Worm (Caenorhabditis elegans) whole organism, young adult: ENCODE results near the gene Y7A5A.24.

Source experiments
- F23B12.7 ChIP-seq: sonication (generic microtip); optimal IDR thresholded peaks from 2 replicates; lab custom pipeline; 2017; ENCODE audit warnings: missing genetic modification characterization, mild to moderate bottlenecking, missing compliant biosample characterization, antibody characterized with exemption, moderate library complexity; ENCODE audit not compliant: insufficient read depth
- ama-1 ChIP-seq, 3 experiments: fragments of 150-350 bp in 1 of 3; sonication (generic microtip) in 2 of 3; optimal IDR thresholded peaks; 2 replicates each; lab custom pipeline; 2014 to 2018; ENCODE audit warnings: missing biosample characterization in 2 of 3, missing genetic modification characterization in 2 of 3, missing genetic modification reagents in 2 of 3
- ceh-40 ChIP-seq: fragments of 200-800 bp; sonication (Bioruptor generic); IDR thresholded peaks from 2 replicates; pipeline ENCODE4 v1.3.6; 2022; ENCODE audit warnings: missing genetic modification characterization, missing compliant biosample characterization
- ceh-58 ChIP-seq: fragments of 200-800 bp; sonication (Bioruptor generic); IDR thresholded peaks from 2 replicates; pipeline ENCODE4 v1.3.6; 2022; ENCODE audit warnings: missing genetic modification characterization, missing compliant biosample characterization
- dpff-1 ChIP-seq: sonication (generic microtip); optimal IDR thresholded peaks from 2 replicates; lab custom pipeline; 2017; ENCODE audit warnings: mild to moderate bottlenecking, missing genetic modification characterization, missing compliant biosample characterization
- egl-18 ChIP-seq: fragments of 200-800 bp; sonication (Bioruptor generic); IDR thresholded peaks from 2 replicates; pipeline ENCODE4 v1.3.6; 2022; ENCODE audit warnings: missing genetic modification reagents, missing genetic modification characterization, missing compliant biosample characterization
- egl-44 ChIP-seq: fragments of 200-800 bp; sonication (Bioruptor generic); IDR thresholded peaks from 2 replicates; pipeline ENCODE4 v1.3.6; 2022; ENCODE audit warnings: missing genetic modification reagents, missing genetic modification characterization, missing compliant biosample characterization
- let-526 ChIP-seq: fragments of 200-800 bp; sonication (Bioruptor generic); IDR thresholded peaks from 2 replicates; pipeline ENCODE4 v1.3.6; 2022; ENCODE audit warnings: missing genetic modification reagents, missing genetic modification characterization, missing compliant biosample characterization
- sea-2 ChIP-seq: fragments of 200-800 bp; sonication (Bioruptor generic); IDR thresholded peaks from 2 replicates; pipeline ENCODE4 v1.3.6; 2022; ENCODE audit warnings: missing genetic modification characterization, missing compliant biosample characterization
- snpc-1.3 ChIP-seq: sonication (generic microtip); optimal IDR thresholded peaks from 2 replicates; lab custom pipeline; 2017; ENCODE audit warnings: missing genetic modification characterization, mild to moderate bottlenecking, missing compliant biosample characterization, antibody characterized with exemption, moderate library complexity, missing genotype, missing genetic modification reagents; ENCODE audit not compliant: insufficient read depth
- snpc-4 ChIP-seq, 5 experiments: fragments of 150-350 bp in 1 of 5; sonication (generic microtip) in 4 of 5; optimal IDR thresholded peaks; 2 replicates each; lab custom pipeline; 2014 to 2018; ENCODE audit warnings: missing genetic modification characterization in 5 of 5, missing biosample characterization in 3 of 5, antibody characterized with exemption in 2 of 5, mild to moderate bottlenecking in 2 of 5, missing compliant biosample characterization in 2 of 5, missing genotype in 2 of 5, moderate library complexity in 2 of 5, missing genetic modification reagents in 1 of 5
- unc-130 ChIP-seq: sonication (generic microtip); optimal IDR thresholded peaks from 2 replicates; lab custom pipeline; 2016; ENCODE audit warnings: missing genetic modification reagents, missing genetic modification characterization, missing compliant biosample characterization
- unc-62 ChIP-seq: fragments of 150-350 bp; optimal IDR thresholded peaks from 2 replicates; lab custom pipeline; 2014; ENCODE audit warnings: missing biosample characterization, missing genetic modification reagents, missing genetic modification characterization

DNA sequence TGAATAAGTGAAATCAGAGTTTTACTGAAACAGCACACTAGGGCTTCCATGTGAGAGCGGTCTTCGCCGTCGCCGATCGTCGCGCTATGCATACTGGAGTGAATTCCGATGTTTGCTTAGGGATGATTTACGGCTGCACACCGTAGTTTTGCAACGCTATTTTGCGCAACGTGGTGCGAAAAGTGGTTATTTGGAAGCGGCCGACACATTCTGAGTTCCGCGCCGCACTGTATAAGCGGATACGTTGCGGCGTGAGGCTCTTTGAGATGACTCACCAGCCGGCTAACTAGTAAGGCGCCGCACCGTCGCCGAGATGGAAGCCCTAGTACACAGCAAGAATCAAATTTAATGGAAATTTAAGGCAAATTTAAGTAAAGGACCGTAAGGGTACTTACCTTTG is 13.4 kb downstream of the Y7A5A.24 start:
- no peak for TF ChIP-seq snpc-4 (GFP tag; optimal IDR thresholded peaks at IDR 0.05; lab: Kevin White, UChicago)
- peak in 2 of 4 experiments; percentile 54 to 79 for TF ChIP-seq snpc-4 (tag; optimal IDR thresholded peaks at IDR 0.05; lab: Kevin White, UChicago)
- no peak for TF ChIP-seq egl-44 (GFP tag; lab: Robert Waterston, UW)
- no peak for TF ChIP-seq unc-130 (GFP tag; lab: Kevin White, UChicago)
- no peak for TF ChIP-seq F23B12.7 (tag; lab: Kevin White, UChicago)
- no peak for TF ChIP-seq ceh-40 (GFP tag; lab: Robert Waterston, UW)
- no peak for TF ChIP-seq let-526 (GFP tag; lab: Robert Waterston, UW)
- no peak for TF ChIP-seq ceh-58 (GFP tag; lab: Robert Waterston, UW)
- no peak for TF ChIP-seq egl-18 (GFP tag; lab: Robert Waterston, UW)
- TF ChIP-seq ama-1 (optimal IDR thresholded peaks at IDR 0.05; lab: Kevin White, UChicago) = no peak
- TF ChIP-seq ama-1 (GFP tag; optimal IDR thresholded peaks at IDR 0.05; lab: Kevin White, UChicago) = no peak
- TF ChIP-seq snpc-1.3 (tag; lab: Kevin White, UChicago) = no peak
- TF ChIP-seq sea-2 (GFP tag; lab: Robert Waterston, UW) = no peak
- no peak for TF ChIP-seq unc-62
- no peak for TF ChIP-seq dpff-1 (tag; lab: Kevin White, UChicago)
